Fruit fly (Drosophila melanogaster) whole organism, embryonic: ENCODE data around the gene Ogdh.
A peak's percentile ranks its signal among the peaks of the same experiment; 100 is the strongest.

Experiments used
- Adf1 ChIP-seq: fragments of 200-800 bp; sonication (Bioruptor generic); IDR thresholded peaks from 2 replicates; pipeline ENCODE4 v1.3.6; 2022; ENCODE audit warnings: missing biosample characterization, missing genetic modification characterization
- CG10321 ChIP-seq: fragments of 200-800 bp; sonication (Bioruptor generic); IDR thresholded peaks from 2 replicates; pipeline ENCODE4 v1.3.6; 2022; ENCODE audit warnings: missing biosample characterization, missing genetic modification characterization
- CG10959 ChIP-seq: fragments of 200-800 bp; sonication (Bioruptor generic); IDR thresholded peaks from 2 replicates; pipeline ENCODE4 v1.3.6; 2022; ENCODE audit warnings: missing biosample characterization, missing genetic modification characterization
- CG11085 ChIP-seq: fragments of 200-800 bp; sonication (Bioruptor generic); IDR thresholded peaks from 2 replicates; pipeline ENCODE4 v1.3.6; 2022; ENCODE audit warnings: missing biosample characterization, missing genetic modification characterization
- CG13424 ChIP-seq: fragments of 200-800 bp; sonication (Bioruptor generic); optimal IDR thresholded peaks from 2 replicates; lab custom pipeline; 2019; ENCODE audit warnings: missing biosample characterization, mild to moderate bottlenecking, missing genetic modification characterization, moderate library complexity
- CG1529 ChIP-seq: fragments of 200-800 bp; sonication (Bioruptor generic); optimal IDR thresholded peaks from 3 replicates; lab custom pipeline; 2018; ENCODE audit warnings: missing biosample characterization, missing genetic modification characterization
- CG17829 ChIP-seq: fragments of 200-800 bp; optimal IDR thresholded peaks from 2 replicates; lab custom pipeline; 2019; ENCODE audit warnings: missing biosample characterization, mild to moderate bottlenecking, missing genetic modification characterization, moderate library complexity
- CG17912 ChIP-seq: fragments of 200-800 bp; sonication (Bioruptor generic); optimal IDR thresholded peaks from 2 replicates; lab custom pipeline; 2018; ENCODE audit warnings: missing biosample characterization, mild to moderate bottlenecking, missing genetic modification characterization
- CG2120 ChIP-seq: fragments of 200-800 bp; sonication (Bioruptor generic); optimal IDR thresholded peaks from 3 replicates; lab custom pipeline; 2016; ENCODE audit warnings: missing biosample characterization, missing genetic modification characterization
- CG32532 ChIP-seq: fragments of 200-800 bp; sonication (Bioruptor generic); IDR thresholded peaks from 2 replicates; pipeline ENCODE4 v1.3.6; 2022; ENCODE audit warnings: missing biosample characterization, missing genetic modification characterization
- CG33213 ChIP-seq: fragments of 200-800 bp; sonication (Bioruptor generic); optimal IDR thresholded peaks from 3 replicates; lab custom pipeline; 2016; ENCODE audit warnings: missing biosample characterization, missing genetic modification characterization
- CG3726 ChIP-seq: fragments of 200-800 bp; sonication (Bioruptor generic); IDR thresholded peaks from 3 replicates; pipeline ENCODE4, ENCODE4 v1.3.6; 2022; ENCODE audit warnings: missing biosample characterization, missing genetic modification characterization
- CG3995 ChIP-seq: fragments of 200-800 bp; sonication (Bioruptor generic); optimal IDR thresholded peaks from 3 replicates; lab custom pipeline; 2016; ENCODE audit warnings: missing biosample characterization, missing genetic modification characterization
- CG6254 ChIP-seq: fragments of 200-800 bp; sonication (Bioruptor generic); optimal IDR thresholded peaks from 3 replicates; lab custom pipeline; 2017; ENCODE audit warnings: mild to moderate bottlenecking, missing biosample characterization, missing genetic modification reagents, missing genetic modification characterization
- CG7928 ChIP-seq: fragments of 200-800 bp; sonication (Bioruptor generic); optimal IDR thresholded peaks from 2 replicates; lab custom pipeline; 2017; ENCODE audit warnings: missing biosample characterization, mild to moderate bottlenecking, missing genetic modification characterization
- CG8765 ChIP-seq: fragments of 200-800 bp; sonication (Bioruptor generic); IDR thresholded peaks from 2 replicates; pipeline ENCODE4 v1.3.6; 2022; ENCODE audit warnings: missing biosample characterization, missing genetic modification characterization
- Dp ChIP-seq: fragments of 200-800 bp; sonication (Bioruptor generic); optimal IDR thresholded peaks from 2 replicates; lab custom pipeline; 2018; ENCODE audit warnings: missing biosample characterization, mild to moderate bottlenecking, missing genetic modification characterization, moderate library complexity
- ERR ChIP-seq: fragments of 200-800 bp; sonication (Bioruptor generic); optimal IDR thresholded peaks from 2 replicates; lab custom pipeline; 2016; ENCODE audit warnings: missing biosample characterization, missing genetic modification characterization
- Fer2 ChIP-seq: fragments of 200-800 bp; sonication (Bioruptor generic); optimal IDR thresholded peaks from 2 replicates; lab custom pipeline; 2018; ENCODE audit warnings: missing biosample characterization, mild to moderate bottlenecking, missing genetic modification characterization, moderate library complexity
- HmgZ ChIP-seq: fragments of 200-800 bp; sonication (Bioruptor generic); optimal IDR thresholded peaks from 2 replicates; lab custom pipeline; 2018; ENCODE audit warnings: missing biosample characterization, mild to moderate bottlenecking, missing genetic modification characterization
- Jarid2 ChIP-seq: fragments of 200-800 bp; sonication (Bioruptor generic); optimal IDR thresholded peaks from 3 replicates; lab custom pipeline; 2017; ENCODE audit warnings: mild to moderate bottlenecking, missing biosample characterization, missing genetic modification reagents, missing genetic modification characterization
- Kr ChIP-seq: fragments of 200-800 bp; sonication (Bioruptor generic); optimal IDR thresholded peaks from 2 replicates; lab custom pipeline; 2017; ENCODE audit warnings: missing biosample characterization, mild to moderate bottlenecking, missing genetic modification characterization
- Lhr ChIP-seq: fragments of 200-800 bp; sonication (Bioruptor generic); optimal IDR thresholded peaks from 3 replicates; lab custom pipeline; 2017; ENCODE audit warnings: mild to moderate bottlenecking, missing biosample characterization, missing genetic modification reagents, missing genetic modification characterization
- Med ChIP-seq: fragments of 200-800 bp; sonication (Bioruptor generic); peaks from one replicate; lab custom pipeline; 2016; ENCODE audit warnings: missing biosample characterization, missing genetic modification characterization, mild to moderate bottlenecking, inconsistent platforms, moderate library complexity
- Opbp ChIP-seq: fragments of 200-800 bp; sonication (Bioruptor generic); IDR thresholded peaks from 3 replicates; pipeline ENCODE4 v1.3.6; 2022; ENCODE audit warnings: missing biosample characterization, missing genetic modification characterization; ENCODE audit not compliant: partially characterized antibody
- Side ChIP-seq: fragments of 200-800 bp; sonication (Bioruptor generic); optimal IDR thresholded peaks from 2 replicates; lab custom pipeline; 2016; ENCODE audit warnings: missing biosample characterization, missing genetic modification characterization
- Sin3A ChIP-seq: fragments of >200 bp; optimal IDR thresholded peaks from 2 replicates; lab custom pipeline; 2018
- Sox100B ChIP-seq: fragments of 200-800 bp; sonication (Bioruptor generic); optimal IDR thresholded peaks from 3 replicates; lab custom pipeline; 2018; ENCODE audit warnings: missing biosample characterization, mild to moderate bottlenecking, missing genetic modification characterization
- Sox102F ChIP-seq: fragments of 200-800 bp; sonication (Bioruptor generic); optimal IDR thresholded peaks from 2 replicates; lab custom pipeline; 2018; ENCODE audit warnings: missing biosample characterization, mild to moderate bottlenecking, missing genetic modification characterization, moderate library complexity
- Vsx1 ChIP-seq: fragments of 200-800 bp; sonication (Bioruptor generic); optimal IDR thresholded peaks from 2 replicates; lab custom pipeline; 2017; ENCODE audit warnings: missing biosample characterization, mild to moderate bottlenecking, missing genetic modification characterization, missing genetic modification reagents
- aop ChIP-seq: fragments of 200-800 bp; sonication (Bioruptor generic); IDR thresholded peaks from 2 replicates; pipeline ENCODE4 v1.3.6; 2022; ENCODE audit warnings: missing biosample characterization, missing genetic modification characterization
- bbx ChIP-seq: fragments of 200-800 bp; sonication (Bioruptor generic); IDR thresholded peaks from 2 replicates; pipeline ENCODE4 v1.3.6; 2022; ENCODE audit warnings: missing biosample characterization, missing genetic modification characterization; ENCODE audit not compliant: partially characterized antibody
- bsh ChIP-seq, 2 experiments: fragments of 200-800 bp; sonication (Bioruptor generic); optimal IDR thresholded peaks; 2 replicates each; lab custom pipeline; 2017 to 2018; ENCODE audit warnings: mild to moderate bottlenecking in 2 of 2, missing biosample characterization in 2 of 2, missing genetic modification characterization in 2 of 2, moderate library complexity in 1 of 2
- crol ChIP-seq: fragments of 200-800 bp; sonication (Bioruptor generic); IDR thresholded peaks from 2 replicates; pipeline ENCODE4 v1.3.6; 2022; ENCODE audit warnings: missing biosample characterization, missing genetic modification characterization
- danr ChIP-seq: fragments of 200-800 bp; sonication (Bioruptor generic); IDR thresholded peaks from 2 replicates; pipeline ENCODE4 v1.3.6; 2022; ENCODE audit warnings: missing biosample characterization, missing genetic modification characterization
- disco-r ChIP-seq: fragments of 200-800 bp; sonication (Bioruptor generic); optimal IDR thresholded peaks from 2 replicates; lab custom pipeline; 2016; ENCODE audit warnings: missing biosample characterization, missing genetic modification characterization
- ems ChIP-seq: fragments of 200-800 bp; sonication (Bioruptor generic); optimal IDR thresholded peaks from 3 replicates; lab custom pipeline; 2016; ENCODE audit warnings: missing biosample characterization, missing genetic modification characterization
- fru ChIP-seq: fragments of >200 bp; optimal IDR thresholded peaks from 2 replicates; lab custom pipeline; 2017
- hb ChIP-seq: fragments of 200-800 bp; sonication (Bioruptor generic); IDR thresholded peaks from 3 replicates; pipeline ENCODE4 v1.3.6; 2022; ENCODE audit warnings: missing biosample characterization, missing genetic modification characterization; ENCODE audit not compliant: partially characterized antibody
- hbn ChIP-seq: fragments of 200-800 bp; sonication (Bioruptor generic); IDR thresholded peaks from 2 replicates; pipeline ENCODE4 v1.3.6; 2022; ENCODE audit warnings: missing biosample characterization, missing genetic modification characterization; ENCODE audit not compliant: partially characterized antibody
- jumu ChIP-seq: fragments of 200-800 bp; sonication (Bioruptor generic); optimal IDR thresholded peaks from 3 replicates; lab custom pipeline; 2016; ENCODE audit warnings: missing biosample characterization, missing genetic modification characterization
- klu ChIP-seq: fragments of 200-800 bp; sonication (Bioruptor generic); IDR thresholded peaks from 2 replicates; pipeline ENCODE4 v1.3.6; 2022; ENCODE audit warnings: missing biosample characterization, missing genetic modification characterization
- mirr ChIP-seq: fragments of 200-800 bp; sonication (Bioruptor generic); optimal IDR thresholded peaks from 3 replicates; lab custom pipeline; 2018; ENCODE audit warnings: missing biosample characterization, mild to moderate bottlenecking, missing genetic modification characterization
- nerfin-2 ChIP-seq: fragments of 200-800 bp; sonication (Bioruptor generic); IDR thresholded peaks from 2 replicates; pipeline ENCODE4 v1.3.6; 2022; ENCODE audit warnings: missing biosample characterization, missing genetic modification characterization; ENCODE audit not compliant: partially characterized antibody
- phol ChIP-seq: fragments of 200-800 bp; sonication (Bioruptor generic); optimal IDR thresholded peaks from 3 replicates; lab custom pipeline; 2018; ENCODE audit warnings: missing biosample characterization, mild to moderate bottlenecking, missing genetic modification characterization, moderate library complexity
- sd ChIP-seq: fragments of 200-800 bp; sonication (Bioruptor generic); optimal IDR thresholded peaks from 3 replicates; lab custom pipeline; 2018; ENCODE audit warnings: missing biosample characterization, mild to moderate bottlenecking, missing genetic modification characterization, moderate library complexity
- sr ChIP-seq: fragments of 200-800 bp; sonication (Bioruptor generic); IDR thresholded peaks from 3 replicates; pipeline ENCODE4 v1.3.6; 2022; ENCODE audit warnings: missing biosample characterization, missing genetic modification characterization
- tio ChIP-seq: fragments of 200-800 bp; sonication (Bioruptor generic); optimal IDR thresholded peaks from 2 replicates; lab custom pipeline; 2017; ENCODE audit warnings: missing biosample characterization, missing genetic modification characterization, inconsistent platforms
- trem ChIP-seq: fragments of 200-800 bp; optimal IDR thresholded peaks from 3 replicates; lab custom pipeline; 2019; ENCODE audit warnings: missing biosample characterization, mild to moderate bottlenecking, missing genetic modification characterization, moderate library complexity
- wdn ChIP-seq: fragments of 200-800 bp; sonication (Bioruptor generic); IDR thresholded peaks from 2 replicates; pipeline ENCODE4 v1.3.6; 2022; ENCODE audit warnings: missing biosample characterization, missing genetic modification characterization
- z ChIP-seq: fragments of 200-800 bp; sonication (Bioruptor generic); IDR thresholded peaks from 3 replicates; pipeline ENCODE4 v1.3.6; 2022; ENCODE audit warnings: missing biosample characterization, missing genetic modification characterization

Ogdh gene

dm6 chr3L:17011351-17012016 is 56.9 kb downstream of the Ogdh start (continued):
- TF ChIP-seq CG3995 (GFP tag; lab: Kevin White, UChicago) (no peak), z (0 out of 3 replicates have a peak, but pooled peaks have one; percentile 35), Dp (no peak), Sox100B (GFP tag; lab: Kevin White, UChicago) (no peak), CG1529 (GFP tag; lab: Kevin White, UChicago) (no peak), bbx (no peak), Jarid2 (GFP tag; lab: Kevin White, UChicago) (peak; percentile 48), jumu (GFP tag; lab: Kevin White, UChicago) (no peak), Sin3A (lab: Kevin White, UChicago) (no peak), sd (tag; lab: Kevin White, UChicago) (peak; percentile 19), Vsx1 (no peak), trem (tag; lab: Kevin White, UChicago) (no peak), CG32532 (GFP tag; lab: Robert Waterston, UW) (no peak), fru (lab: Kevin White, UChicago) (no peak), CG17912 (GFP tag; lab: Kevin White, UChicago) (no peak), ERR (no peak), HmgZ (no peak), sr (GFP tag; lab: Robert Waterston, UW) (peak; percentile 62; the same call in 1 of the 3 replicates), crol (no peak; the same call in 1 of the 2 replicates), klu (GFP tag; lab: Robert Waterston, UW) (no peak), CG10959 (no peak), Med (GFP tag; lab: Kevin White, UChicago) (peak; percentile 55), CG10321 (peak; percentile 76), tio (GFP tag; lab: Kevin White, UChicago) (no peak), Sox102F (no peak), ems (GFP tag; lab: Kevin White, UChicago) (no peak), CG7928 (GFP tag; lab: Kevin White, UChicago) (no peak), CG2120 (GFP tag; lab: Kevin White, UChicago) (no peak), nerfin-2 (GFP tag; lab: Robert Waterston, UW) (no peak), bsh (GFP tag; optimal IDR thresholded peaks at IDR 0.05; lab: Kevin White, UChicago) (no peak), disco-r (GFP tag; lab: Kevin White, UChicago) (no peak), CG6254 (no peak), Lhr (no peak)
- TF ChIP-seq, all 482 proteins: peak for 15

dm6 chr3L:17012017-17012719 is 57.5 kb downstream of the Ogdh start, which contains the start of gene CG3764:
TSS of gene CG3764 (minus strand) at chr3L:17012565.
- TF ChIP-seq Kr (GFP tag; lab: Kevin White, UChicago) (peak; percentile 36), CG8765 (GFP tag; lab: Robert Waterston, UW) (no peak), Side (GFP tag; lab: Kevin White, UChicago) (peak; percentile 77), CG3726 (GFP tag; lab: Robert Waterston, UW) (peak; percentile 48; the same call in 1 of the 3 replicates), danr (peak; percentile 42; the same call in 1 of the 2 replicates), Adf1 (peak; percentile 48), hb (GFP tag; lab: Robert Waterston, UW) (no peak), CG13424 (tag; lab: Kevin White, UChicago) (peak; percentile 76), CG11085 (GFP tag; lab: Robert Waterston, UW) (peak; percentile 37; the same call in 1 of the 2 replicates), mirr (GFP tag; lab: Kevin White, UChicago) (peak; percentile 94), CG33213 (GFP tag; lab: Kevin White, UChicago) (peak; percentile 92), phol (tag; lab: Kevin White, UChicago) (peak; percentile 68), Opbp (GFP tag; lab: Robert Waterston, UW) (peak; percentile 100), Fer2 (tag; lab: Kevin White, UChicago) (peak; percentile 67), CG17829 (peak; percentile 76), hbn (GFP tag; lab: Robert Waterston, UW) (no peak), wdn (peak; percentile 34; the same call in 1 of the 2 replicates), aop (GFP tag; lab: Robert Waterston, UW) (peak; percentile 55; the same call in 1 of the 2 replicates)
